Fruit fly (Drosophila melanogaster) whole organism, pupa: ENCODE results near the gene CG4291.

Source experiments
- CG13204 ChIP-seq: fragments of 200-800 bp; sonication (Bioruptor generic); optimal IDR thresholded peaks from 2 replicates; lab custom pipeline; 2018; ENCODE audit warnings: missing biosample characterization, mild to moderate bottlenecking, missing genetic modification characterization, moderate library complexity
- CG34367 ChIP-seq: fragments of 200-800 bp; sonication (Bioruptor generic); optimal IDR thresholded peaks from 2 replicates; lab custom pipeline; 2018; ENCODE audit warnings: missing biosample characterization, mild to moderate bottlenecking, missing genetic modification characterization
- EcR ChIP-seq: fragments of 200-800 bp; sonication (Bioruptor generic); optimal IDR thresholded peaks from 3 replicates; lab custom pipeline; 2019; ENCODE audit warnings: missing biosample characterization, missing genetic modification characterization, mild to moderate bottlenecking, moderate library complexity, missing genetic modification reagents
- Pif1A ChIP-seq: fragments of 200-800 bp; sonication (Bioruptor generic); optimal IDR thresholded peaks from 3 replicates; lab custom pipeline; 2016; ENCODE audit warnings: missing biosample characterization, missing genetic modification characterization
- Snoo ChIP-seq: fragments of 200-800 bp; sonication (Bioruptor generic); optimal IDR thresholded peaks from 3 replicates; lab custom pipeline; 2017; ENCODE audit warnings: missing biosample characterization, mild to moderate bottlenecking, missing genetic modification characterization, inconsistent platforms

DNA sequence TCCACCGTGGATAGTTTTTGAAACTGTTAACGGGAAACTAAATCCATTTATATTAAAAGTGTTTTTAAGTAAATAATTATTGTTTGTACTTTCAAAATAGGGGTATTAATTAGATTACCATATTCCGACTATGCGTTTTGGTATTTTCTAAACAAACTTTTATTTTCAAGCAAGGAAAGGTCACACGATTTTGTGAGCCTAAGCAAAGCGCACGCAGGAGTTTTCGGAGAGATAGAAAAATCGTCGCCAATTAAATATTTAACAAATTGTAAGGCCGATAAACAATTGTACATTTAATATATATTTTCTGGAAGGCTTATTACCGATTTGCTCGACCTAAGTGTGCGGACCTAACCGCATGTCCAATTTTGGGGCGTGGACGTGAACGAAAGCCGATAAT lies 17.8 kb upstream of the CG4291 start, which contains the start of gene PNUTS:
- no peak for TF ChIP-seq Snoo (tag; lab: Kevin White, UChicago)
- TF ChIP-seq CG13204: no peak
- TF ChIP-seq CG34367 (tag; lab: Kevin White, UChicago): no peak
- no peak for TF ChIP-seq EcR (GFP tag; lab: Kevin White, UChicago)
- TF ChIP-seq Pif1A (GFP tag; lab: Kevin White, UChicago): no peak
